Fruit fly (Drosophila melanogaster) whole organism, wandering third instar larva: ENCODE data around the gene Rbsn-5.

Experiments
- CG32264 ChIP-seq: fragments of 200-800 bp; sonication (Bioruptor generic); optimal IDR thresholded peaks from 2 replicates; lab custom pipeline; 2016; ENCODE audit warnings: missing biosample characterization, missing genetic modification characterization
- CG9705 ChIP-seq: fragments of 200-800 bp; sonication (Bioruptor generic); optimal IDR thresholded peaks from 2 replicates; lab custom pipeline; 2018; ENCODE audit warnings: missing biosample characterization, mild to moderate bottlenecking, missing genetic modification characterization
- CrebA ChIP-seq: fragments of 200-800 bp; sonication (Bioruptor generic); optimal IDR thresholded peaks from 2 replicates; lab custom pipeline; 2016; ENCODE audit warnings: missing biosample characterization, mild to moderate bottlenecking, missing genetic modification characterization, borderline replicate concordance
- Dfd ChIP-seq: fragments of >200 bp; optimal IDR thresholded peaks from 2 replicates; lab custom pipeline; 2017; ENCODE audit warnings: missing biosample characterization, missing genetic modification characterization
- Dif ChIP-seq: fragments of 200-275, 200-300 bp; sonication (Bioruptor generic); optimal IDR thresholded peaks from 2 replicates; lab custom pipeline; 2018; ENCODE audit warnings: missing biosample characterization, missing genetic modification characterization; ENCODE audit not compliant: partially characterized antibody
- GATAd ChIP-seq: sonication (Bioruptor generic); optimal IDR thresholded peaks from 2 replicates; lab custom pipeline; 2016; ENCODE audit warnings: missing biosample characterization, missing genetic modification characterization
- HLH106 ChIP-seq: fragments of 200-800 bp; optimal IDR thresholded peaks from 3 replicates; lab custom pipeline; 2019; ENCODE audit warnings: missing biosample characterization, mild to moderate bottlenecking, missing genetic modification characterization, moderate library complexity
- Hnf4 ChIP-seq: fragments of 200-800 bp; sonication (Bioruptor generic); optimal IDR thresholded peaks from 2 replicates; lab custom pipeline; 2016; ENCODE audit warnings: missing biosample characterization, mild to moderate bottlenecking, missing genetic modification characterization
- Hr78 ChIP-seq: fragments of >200 bp; optimal IDR thresholded peaks from 2 replicates; lab custom pipeline; 2017; ENCODE audit warnings: missing biosample characterization, missing genetic modification characterization
- Hr83 ChIP-seq: fragments of 200-300 bp; sonication (Bioruptor generic); optimal IDR thresholded peaks from 2 replicates; lab custom pipeline; 2016; ENCODE audit warnings: missing biosample characterization, mild to moderate bottlenecking, missing genetic modification characterization, moderate library complexity; ENCODE audit not compliant: poor library complexity, severe bottlenecking
- Jra ChIP-seq: sonication (Bioruptor generic); optimal IDR thresholded peaks from 2 replicates; lab custom pipeline; 2016; ENCODE audit warnings: missing biosample characterization, missing genetic modification characterization
- Mio ChIP-seq: sonication (Bioruptor generic); optimal IDR thresholded peaks from 2 replicates; lab custom pipeline; 2016; ENCODE audit warnings: missing biosample characterization, missing genetic modification characterization
- Myc ChIP-seq: fragments of >200 bp; optimal IDR thresholded peaks from 2 replicates; lab custom pipeline; 2017
- N ChIP-seq: fragments of >200 bp; optimal IDR thresholded peaks from 2 replicates; lab custom pipeline; 2018; ENCODE audit warnings: missing biosample characterization, missing external identifiers, missing genetic modification characterization
- OdsH ChIP-seq: fragments of 200-800 bp; sonication (Bioruptor generic); optimal IDR thresholded peaks from 2 replicates; lab custom pipeline; 2016; ENCODE audit warnings: missing biosample characterization, mild to moderate bottlenecking, missing genetic modification characterization
- Rel ChIP-seq, 2 experiments: fragments of 200-800 bp; sonication (Bioruptor generic) in 1 of 2; optimal IDR thresholded peaks; 2 replicates in 1 of 2; 3 replicates in 1 of 2; lab custom pipeline; 2016 to 2019; ENCODE audit warnings: mild to moderate bottlenecking in 2 of 2, missing biosample characterization in 2 of 2, missing genetic modification characterization in 2 of 2, moderate library complexity in 1 of 2
- Sp1 ChIP-seq: fragments of 200-800 bp; sonication (Bioruptor generic); optimal IDR thresholded peaks from 3 replicates; lab custom pipeline; 2019; ENCODE audit warnings: missing biosample characterization, mild to moderate bottlenecking, missing genetic modification characterization, moderate library complexity
- br ChIP-seq: fragments of 200-800 bp; sonication (Bioruptor generic); optimal IDR thresholded peaks from 2 replicates; lab custom pipeline; 2016; ENCODE audit warnings: missing biosample characterization, missing genetic modification characterization
- brk ChIP-seq: fragments of 200-800 bp; sonication (Bioruptor generic); optimal IDR thresholded peaks from 2 replicates; lab custom pipeline; 2016; ENCODE audit warnings: missing biosample characterization, mild to moderate bottlenecking, missing genetic modification characterization
- dl ChIP-seq, 2 experiments: fragments of 175-275, 200-275 bp in 1 of 2; fragments of 200-275 bp in 1 of 2; sonication (Bioruptor generic); optimal IDR thresholded peaks; lab custom pipeline; 2018; ENCODE audit warnings: mild to moderate bottlenecking in 2 of 2, missing biosample characterization in 2 of 2, missing genetic modification characterization in 2 of 2, moderate library complexity in 2 of 2; ENCODE audit not compliant: partially characterized antibody in 2 of 2, insufficient read depth in 1 of 2
- dmrt93B ChIP-seq: fragments of 200-800 bp; sonication (Bioruptor generic); optimal IDR thresholded peaks from 2 replicates; lab custom pipeline; 2018; ENCODE audit warnings: missing biosample characterization, mild to moderate bottlenecking, missing genetic modification characterization
- dsf ChIP-seq: sonication (Bioruptor generic); optimal IDR thresholded peaks from 2 replicates; lab custom pipeline; 2016; ENCODE audit warnings: missing biosample characterization, missing genetic modification characterization, borderline replicate concordance
- ey ChIP-seq: fragments of 200-800 bp; sonication (Bioruptor generic); optimal IDR thresholded peaks from 2 replicates; lab custom pipeline; 2016; ENCODE audit warnings: missing biosample characterization, missing genetic modification characterization
- foxo ChIP-seq, 2 experiments: fragments of 200-800 bp; sonication (Bioruptor generic); optimal IDR thresholded peaks; 2 replicates in 1 of 2; 3 replicates in 1 of 2; lab custom pipeline; 2016 to 2017; ENCODE audit warnings: missing biosample characterization in 2 of 2, missing genetic modification characterization in 2 of 2
- fru ChIP-seq: fragments of 200-800 bp; sonication (Bioruptor generic); optimal IDR thresholded peaks from 3 replicates; lab custom pipeline; 2016; ENCODE audit warnings: missing biosample characterization, mild to moderate bottlenecking, missing genetic modification characterization
- h ChIP-seq: fragments of 200-800 bp; sonication (Bioruptor generic); optimal IDR thresholded peaks from 3 replicates; lab custom pipeline; 2016; ENCODE audit warnings: missing biosample characterization, mild to moderate bottlenecking, missing genetic modification characterization
- jim ChIP-seq: fragments of 175-275, 200-325 bp; sonication (Bioruptor generic); optimal IDR thresholded peaks from 2 replicates; lab custom pipeline; 2016; ENCODE audit warnings: missing biosample characterization, mild to moderate bottlenecking, missing genetic modification characterization
- lola ChIP-seq: fragments of >200 bp; optimal IDR thresholded peaks from 2 replicates; lab custom pipeline; 2017; ENCODE audit warnings: missing biosample characterization, missing genetic modification characterization
- pan ChIP-seq: fragments of >200 bp; optimal IDR thresholded peaks from 2 replicates; lab custom pipeline; 2017
- psq ChIP-seq: fragments of 200-800 bp; sonication (Bioruptor generic); optimal IDR thresholded peaks from 3 replicates; lab custom pipeline; 2017; ENCODE audit warnings: missing biosample characterization, mild to moderate bottlenecking, missing genetic modification characterization, moderate library complexity
- rgr ChIP-seq: fragments of 200-800 bp; sonication (Bioruptor generic); optimal IDR thresholded peaks from 3 replicates; lab custom pipeline; 2016; ENCODE audit warnings: missing biosample characterization, mild to moderate bottlenecking, missing genetic modification characterization
- sage ChIP-seq: fragments of 200-800 bp; sonication (Bioruptor generic); optimal IDR thresholded peaks from 2 replicates; lab custom pipeline; 2016; ENCODE audit warnings: missing biosample characterization, mild to moderate bottlenecking, missing genetic modification characterization
- sv ChIP-seq: fragments of 200-800 bp; sonication (Bioruptor generic); optimal IDR thresholded peaks from 3 replicates; lab custom pipeline; 2016; ENCODE audit warnings: missing biosample characterization, missing genetic modification characterization
- usp ChIP-seq: fragments of >200 bp; optimal IDR thresholded peaks from 2 replicates; lab custom pipeline; 2017; ENCODE audit warnings: missing biosample characterization, missing genetic modification characterization
- woc ChIP-seq: sonication (Bioruptor generic); optimal IDR thresholded peaks from 2 replicates; lab custom pipeline; 2016; ENCODE audit warnings: missing biosample characterization, mild to moderate bottlenecking, missing genetic modification characterization

The Rbsn-5 gene

dm6 chr2L:8204366-8204765 is 44.7 kb downstream of the Rbsn-5 start:
- TF ChIP-seq Hr83 (GFP tag; lab: Kevin White, UChicago) (no peak), CG9705 (GFP tag; lab: Kevin White, UChicago) (no peak), N (no peak), Hnf4 (peak; percentile 60), GATAd (GFP tag; lab: Kevin White, UChicago) (no peak), OdsH (GFP tag; lab: Kevin White, UChicago) (no peak)

dm6 chr2L:8204996-8205567 is 45.5 kb downstream of the Rbsn-5 start, which contains the start of gene SLC5A11:
TSS of gene SLC5A11 (minus strand) at chr2L:8205132.
- TF ChIP-seq brk (peak; percentile 99), Rel (GFP tag; optimal IDR thresholded peaks at IDR 0.05; lab: Kevin White, UChicago) (peak; percentile 99), Rel (tag; optimal IDR thresholded peaks at IDR 0.05; lab: Kevin White, UChicago) (peak; percentile 91), Dfd (no peak), sv (peak; percentile 94), N (no peak), foxo (GFP tag; optimal IDR thresholded peaks at IDR 0.05; lab: Kevin White, UChicago) (peak; percentile 97 to 100), sage (GFP tag; lab: Kevin White, UChicago) (peak; percentile 99), Jra (GFP tag; lab: Kevin White, UChicago) (peak; percentile 74), woc (GFP tag; lab: Kevin White, UChicago) (peak; percentile 99), HLH106 (peak; percentile 96), Myc (lab: Kevin White, UChicago) (no peak), Hr83 (GFP tag; lab: Kevin White, UChicago) (peak; percentile 57), rgr (GFP tag; lab: Kevin White, UChicago) (peak; percentile 90), Sp1 (GFP tag; lab: Kevin White, UChicago) (peak; percentile 97), Hr78 (no peak), OdsH (GFP tag; lab: Kevin White, UChicago) (peak; percentile 98), fru (GFP tag; lab: Kevin White, UChicago) (peak; percentile 98), dsf (GFP tag; lab: Kevin White, UChicago) (peak; percentile 63), Dif (GFP tag; lab: Kevin White, UChicago) (peak; percentile 66), pan (peak; percentile 89), GATAd (GFP tag; lab: Kevin White, UChicago) (no peak), usp (no peak), ey (peak; percentile 90), CG9705 (GFP tag; lab: Kevin White, UChicago) (peak; percentile 80), dmrt93B (GFP tag; lab: Kevin White, UChicago) (peak; percentile 92), Mio (GFP tag; lab: Kevin White, UChicago) (peak; percentile 47), CG32264 (peak; percentile 98), br (GFP tag; lab: Kevin White, UChicago) (peak; percentile 91), Hnf4 (peak; percentile 91), CrebA (no peak), h (GFP tag; lab: Kevin White, UChicago) (peak; percentile 100), lola (GFP tag; lab: Kevin White, UChicago) (no peak), dl (GFP tag; optimal IDR thresholded peaks at IDR 0.05; lab: Kevin White, UChicago; ENCODE audit: insufficient read depth in 1 of 2, partially characterized antibody in 2 of 2) (peak; percentile 8 to 60), psq (GFP tag; lab: Kevin White, UChicago) (peak; percentile 99)

- TF ChIP-seq Jra (GFP tag; lab: Kevin White, UChicago) (no peak), Hnf4 (no peak), OdsH (GFP tag; lab: Kevin White, UChicago) (no peak), CG32264 (no peak), ey (no peak), dl (GFP tag; optimal IDR thresholded peaks at IDR 0.05; lab: Kevin White, UChicago; ENCODE audit: insufficient read depth in 1 of 2, partially characterized antibody in 2 of 2) (no peak), foxo (GFP tag; optimal IDR thresholded peaks at IDR 0.05; lab: Kevin White, UChicago) (no peak), sv (no peak), dmrt93B (GFP tag; lab: Kevin White, UChicago) (no peak), Dif (GFP tag; lab: Kevin White, UChicago) (no peak), Hr78 (no peak), brk (no peak), jim (GFP tag; lab: Kevin White, UChicago) (no peak), pan (no peak), woc (GFP tag; lab: Kevin White, UChicago) (no peak), usp (no peak), Sp1 (GFP tag; lab: Kevin White, UChicago) (no peak), h (GFP tag; lab: Kevin White, UChicago) (no peak), sage (GFP tag; lab: Kevin White, UChicago) (no peak), CrebA (no peak)
These were observed 46.2 kb downstream of the Rbsn-5 start, which contains the start of gene CG8419 for dm6 chr2L:8205871-8206270. TSS of gene CG8419 (plus strand) at chr2L:8206171.
